Fruit fly (Drosophila melanogaster): ENCODE data around the gene Set.

Gene Set

dm6 chr3R:15262710-15263672 lies at the start of gene Set, which contains the start of gene eIF2gamma (continued):
- TF ChIP-seq tna (GFP tag; IDR thresholded peaks at IDR 0.05; ENCODE audit: partially characterized antibody) (peak; percentile 98), CG16779 (GFP tag; IDR thresholded peaks at IDR 0.05) (0 out of 2 replicates have a peak, but pooled peaks have one; percentile 6), CG12744 (GFP tag; optimal IDR thresholded peaks at IDR 0.05) (no peak), vfl (GFP tag; optimal IDR thresholded peaks at IDR 0.05) (peak; percentile 35), her (GFP tag; optimal IDR thresholded peaks at IDR 0.05) (peak; percentile 28), E2f1 (GFP tag; IDR thresholded peaks at IDR 0.05) (no peak), CG7786 (GFP tag; optimal IDR thresholded peaks at IDR 0.05) (peak; percentile 61), sna (GFP tag; IDR thresholded peaks at IDR 0.05; ENCODE audit: partially characterized antibody) (peak; percentile 88), CG7963 (GFP tag; IDR thresholded peaks at IDR 0.05; ENCODE audit: partially characterized antibody) (peak; percentile 98), CG7271 (tag; optimal IDR thresholded peaks at IDR 0.05) (no peak), insv (GFP tag; optimal IDR thresholded peaks at IDR 0.05) (peak in 1 of 2 experiments; percentile 4), otp (GFP tag; IDR thresholded peaks at IDR 0.05) (0 out of 3 replicates have a peak, but pooled peaks have one; percentile 26), Dbx (GFP tag; IDR thresholded peaks at IDR 0.05) (peak; percentile 64), CG16813 (GFP tag; IDR thresholded peaks at IDR 0.05; ENCODE audit: partially characterized antibody) (peak; percentile 98), CG10543 (GFP tag; optimal IDR thresholded peaks at IDR 0.05) (peak; percentile 29), MESR4 (GFP tag; optimal IDR thresholded peaks at IDR 0.05) (peak; percentile 53), dpn (GFP tag; optimal IDR thresholded peaks at IDR 0.05) (peak in 1 of 2 experiments; percentile 66), CG42726 (GFP tag; IDR thresholded peaks at IDR 0.05; ENCODE audit: partially characterized antibody) (peak; percentile 98), pzg (GFP tag; optimal IDR thresholded peaks at IDR 0.05) (peak; percentile 96), mam (GFP tag; optimal IDR thresholded peaks at IDR 0.05) (peak; percentile 58), p53 (GFP tag; optimal IDR thresholded peaks at IDR 0.05) (peak; percentile 5), onecut (GFP tag; IDR thresholded peaks at IDR 0.05) (no peak), CG6791 (GFP tag; IDR thresholded peaks at IDR 0.05; ENCODE audit: partially characterized antibody) (peak; percentile 99), Xbp1 (GFP tag; optimal IDR thresholded peaks at IDR 0.05) (peak; percentile 49), Gug (GFP tag; IDR thresholded peaks at IDR 0.05) (peak; percentile 58; the same call in 1 of the 4 replicates), run (tag; optimal IDR thresholded peaks at IDR 0.05) (no peak), Stat92E (GFP tag; optimal IDR thresholded peaks at IDR 0.05) (peak in 1 of 3 experiments; percentile 56), Awh (GFP tag; IDR thresholded peaks at IDR 0.05) (0 out of 2 replicates have a peak, but pooled peaks have one; percentile 7), unc-4 (GFP tag; IDR thresholded peaks at IDR 0.05; ENCODE audit: partially characterized antibody) (peak; percentile 96), Bgb (GFP tag; IDR thresholded peaks at IDR 0.05; ENCODE audit: partially characterized antibody) (peak; percentile 99), CG5180 (GFP tag; optimal IDR thresholded peaks at IDR 0.05) (no peak), CG3163 (GFP tag; optimal IDR thresholded peaks at IDR 0.05) (peak; percentile 9), Dref (GFP tag; IDR thresholded peaks at IDR 0.05) (peak; percentile 100), Sox102F (GFP tag; optimal IDR thresholded peaks at IDR 0.05) (no peak), CG11560 (tag; IDR thresholded peaks at IDR 0.05) (no peak), Antp (GFP tag; optimal IDR thresholded peaks at IDR 0.05) (peak; percentile 47), Ets65A (GFP tag) (peak; percentile 98), ftz-f1 (GFP tag; optimal IDR thresholded peaks at IDR 0.05) (peak; percentile 54), Adf1 (GFP tag; IDR thresholded peaks at IDR 0.05) (peak; percentile 37), E2f2 (GFP tag; IDR thresholded peaks at IDR 0.05) (peak; percentile 76), nerfin-2 (GFP tag; IDR thresholded peaks at IDR 0.05; ENCODE audit: partially characterized antibody) (peak; percentile 98), bigmax (GFP tag; optimal IDR thresholded peaks at IDR 0.05) (peak; percentile 95), CG10959 (GFP tag; IDR thresholded peaks at IDR 0.05) (peak; percentile 24; the same call in 1 of the 2 replicates), Med (GFP tag) (peak; percentile 90), CG2120 (GFP tag; optimal IDR thresholded peaks at IDR 0.05) (peak; percentile 61), hbn (GFP tag; IDR thresholded peaks at IDR 0.05; ENCODE audit: partially characterized antibody) (peak; percentile 97), CG9797 (GFP tag; optimal IDR thresholded peaks at IDR 0.05) (peak; percentile 54)

Data from whole organism, embryonic.